Worm (Caenorhabditis elegans) whole organism, L2 larva: ENCODE results near the gene cku-80.
"Not testable (repeated sequence)": the region's sequence is repeated elsewhere in the genome, so short reads cannot be mapped to it uniquely, and the experiment has no call there.

Experiments
- C34F6.9 ChIP-seq: fragments of 150-350 bp; optimal IDR thresholded peaks from 2 replicates; lab custom pipeline; 2014; ENCODE audit warnings: missing biosample characterization, missing genetic modification characterization
- F13H6.1 ChIP-seq: sonication (generic microtip); optimal IDR thresholded peaks from 2 replicates; lab custom pipeline; 2016; ENCODE audit warnings: missing genetic modification characterization, missing compliant biosample characterization
- R02D3.7 ChIP-seq: fragments of 150-350 bp; optimal IDR thresholded peaks from 2 replicates; lab custom pipeline; 2014; ENCODE audit warnings: missing biosample characterization, missing genetic modification characterization
- Y55F3AM.14 ChIP-seq: fragments of 200-800 bp; sonication (Bioruptor generic); optimal IDR thresholded peaks from 2 replicates; lab custom pipeline; 2018; ENCODE audit warnings: mild to moderate bottlenecking, missing genetic modification characterization, missing compliant biosample characterization
- ZK546.5 ChIP-seq: sonication (generic microtip); optimal IDR thresholded peaks from 2 replicates; lab custom pipeline; 2017; ENCODE audit warnings: missing biosample characterization, missing genetic modification characterization
- alr-1 ChIP-seq: fragments of 150-350 bp; optimal IDR thresholded peaks from 2 replicates; lab custom pipeline; 2014; ENCODE audit warnings: missing biosample characterization, missing genetic modification characterization
- aly-2 ChIP-seq: fragments of 150-350 bp; optimal IDR thresholded peaks from 2 replicates; lab custom pipeline; 2014; ENCODE audit warnings: missing biosample characterization, missing genetic modification characterization
- crh-2 ChIP-seq: sonication (generic microtip); optimal IDR thresholded peaks from 2 replicates; lab custom pipeline; 2017; ENCODE audit warnings: missing biosample characterization, missing genetic modification characterization
- dmd-4 ChIP-seq: sonication (generic microtip); optimal IDR thresholded peaks from 2 replicates; lab custom pipeline; 2017; ENCODE audit warnings: missing biosample characterization, missing genetic modification characterization
- egl-27 ChIP-seq: sonication (generic microtip); optimal IDR thresholded peaks from 3 replicates; lab custom pipeline; 2017; ENCODE audit warnings: missing biosample characterization, missing genetic modification reagents, missing genetic modification characterization
- fos-1 ChIP-seq: fragments of 150-350 bp; optimal IDR thresholded peaks from 2 replicates; lab custom pipeline; 2014; ENCODE audit warnings: missing biosample characterization, missing genetic modification characterization
- gmeb-1 ChIP-seq: fragments of 150-350 bp; optimal IDR thresholded peaks from 2 replicates; lab custom pipeline; 2014; ENCODE audit warnings: missing biosample characterization, missing genetic modification characterization
- lin-11 ChIP-seq: fragments of 150-350 bp; sonication (generic microtip); optimal IDR thresholded peaks from 2 replicates; lab custom pipeline; 2014; ENCODE audit warnings: missing biosample characterization, missing genetic modification characterization, inconsistent platforms, mixed read lengths
- lin-13 ChIP-seq: fragments of 150-350 bp; optimal IDR thresholded peaks from 2 replicates; lab custom pipeline; 2014; ENCODE audit warnings: missing biosample characterization, missing genetic modification reagents, missing genetic modification characterization
- lin-39 ChIP-seq: fragments of 150-350 bp; optimal IDR thresholded peaks from 2 replicates; lab custom pipeline; 2014; ENCODE audit warnings: missing biosample characterization, missing genetic modification reagents, missing genetic modification characterization
- lsy-2 ChIP-seq, 2 experiments: fragments of 150-350 bp in 1 of 2; sonication (generic microtip) in 1 of 2; optimal IDR thresholded peaks; 2 replicates each; lab custom pipeline; 2014 to 2017; ENCODE audit warnings: missing biosample characterization in 2 of 2, missing genetic modification characterization in 2 of 2
- mab-5 ChIP-seq: fragments of 150-350 bp; optimal IDR thresholded peaks from 2 replicates; lab custom pipeline; 2014; ENCODE audit warnings: missing biosample characterization, missing genetic modification characterization
- mbf-1 ChIP-seq: sonication (generic microtip); optimal IDR thresholded peaks from 2 replicates; lab custom pipeline; 2017; ENCODE audit warnings: missing biosample characterization, missing genetic modification characterization
- nhr-11 ChIP-seq: fragments of 150-350 bp; optimal IDR thresholded peaks from 2 replicates; lab custom pipeline; 2014; ENCODE audit warnings: missing biosample characterization, missing genetic modification characterization
- nhr-129 ChIP-seq: fragments of 150-350 bp; optimal IDR thresholded peaks from 2 replicates; lab custom pipeline; 2014; ENCODE audit warnings: missing biosample characterization, missing genetic modification characterization
- nhr-21 ChIP-seq: fragments of 150-350 bp; optimal IDR thresholded peaks from 2 replicates; lab custom pipeline; 2014; ENCODE audit warnings: missing biosample characterization, missing genetic modification characterization
- nhr-23 ChIP-seq: fragments of 150-350 bp; optimal IDR thresholded peaks from 2 replicates; lab custom pipeline; 2014; ENCODE audit warnings: missing biosample characterization, missing genetic modification reagents, missing genetic modification characterization
- nhr-237 ChIP-seq: fragments of 150-350 bp; optimal IDR thresholded peaks from 2 replicates; lab custom pipeline; 2014; ENCODE audit warnings: missing biosample characterization, missing genetic modification characterization
- nhr-25 ChIP-seq: fragments of 150-350 bp; sonication (generic microtip); optimal IDR thresholded peaks from 3 replicates; lab custom pipeline; 2014; ENCODE audit warnings: missing biosample characterization, missing genetic modification characterization
- nhr-6 ChIP-seq: fragments of 150-350 bp; optimal IDR thresholded peaks from 2 replicates; lab custom pipeline; 2014; ENCODE audit warnings: missing biosample characterization, missing genetic modification characterization
- nhr-77 ChIP-seq: fragments of 150-350 bp; optimal IDR thresholded peaks from 2 replicates; lab custom pipeline; 2014; ENCODE audit warnings: missing biosample characterization, missing genetic modification characterization
- peb-1 ChIP-seq: fragments of 150-350 bp; optimal IDR thresholded peaks from 2 replicates; lab custom pipeline; 2014; ENCODE audit warnings: missing biosample characterization, missing genetic modification characterization
- skn-1 ChIP-seq: sonication (generic microtip); optimal IDR thresholded peaks from 2 replicates; lab custom pipeline; 2017; ENCODE audit warnings: missing biosample characterization, missing genetic modification characterization
- sma-3 ChIP-seq: sonication (generic microtip); optimal IDR thresholded peaks from 2 replicates; lab custom pipeline; 2016; ENCODE audit warnings: missing genetic modification reagents, missing genetic modification characterization, missing compliant biosample characterization
- sma-9 ChIP-seq, 2 experiments: fragments of 150-350 bp in 1 of 2; sonication (generic microtip) in 1 of 2; optimal IDR thresholded peaks; 2 replicates each; lab custom pipeline; 2014 to 2016; ENCODE audit warnings: missing genetic modification characterization in 2 of 2, mild to moderate bottlenecking in 1 of 2, missing biosample characterization in 1 of 2, missing compliant biosample characterization in 1 of 2, missing genetic modification reagents in 1 of 2, moderate library complexity in 1 of 2
- snpc-4 ChIP-seq: fragments of 150-350 bp; optimal IDR thresholded peaks from 2 replicates; lab custom pipeline; 2014; ENCODE audit warnings: missing biosample characterization, missing genetic modification characterization
- unc-55 ChIP-seq: fragments of 150-350 bp; sonication (generic microtip); optimal IDR thresholded peaks from 3 replicates; lab custom pipeline; 2014; ENCODE audit warnings: missing biosample characterization, missing genetic modification reagents, missing genetic modification characterization
- zag-1 ChIP-seq: fragments of 150-350 bp; optimal IDR thresholded peaks from 2 replicates; lab custom pipeline; 2014; ENCODE audit warnings: missing biosample characterization, missing genetic modification characterization
- ztf-1 ChIP-seq: fragments of 200-800 bp; sonication (Bioruptor generic); conservative IDR thresholded peaks from 2 replicates; pipeline ENCODE4 v1.3.6; 2022; ENCODE audit warnings: missing genetic modification characterization, missing compliant biosample characterization

cku-80 gene

ce11 chrIII:4414041-4414440, 5.6 kb upstream of the cku-80 start:
- TF ChIP-seq C34F6.9 (tag; lab: Kevin White, UChicago) (peak; percentile 73), lin-13 (GFP tag; lab: Kevin White, UChicago) (peak; percentile 38), crh-2 (peak; percentile 36), fos-1 (tag; lab: Kevin White, UChicago) (peak; percentile 12), lsy-2 (tag; optimal IDR thresholded peaks at IDR 0.05; lab: Kevin White, UChicago) (peak; percentile 46 to 73), nhr-129 (tag; lab: Kevin White, UChicago) (peak; percentile 32), Y55F3AM.14 (GFP tag; lab: Kevin White, UChicago) (peak; percentile 36), sma-9 (GFP tag; optimal IDR thresholded peaks at IDR 0.05; lab: Kevin White, UChicago) (peak; percentile 79), egl-27 (tag; lab: Kevin White, UChicago) (peak; percentile 13), snpc-4 (tag; lab: Kevin White, UChicago) (peak; percentile 97), gmeb-1 (tag; lab: Kevin White, UChicago) (peak; percentile 53), F13H6.1 (tag; lab: Kevin White, UChicago) (peak; percentile 45), unc-55 (GFP tag; lab: Kevin White, UChicago) (peak; percentile 69), nhr-25 (tag; lab: Kevin White, UChicago) (peak; percentile 37), nhr-21 (tag; lab: Kevin White, UChicago) (peak; percentile 17), nhr-6 (peak; percentile 16), sma-3 (peak; percentile 40)
- TF ChIP-seq sma-9 (tag; optimal IDR thresholded peaks at IDR 0.05; lab: Kevin White, UChicago), result not testable (repeated sequence)
- TF ChIP-seq, all 48 proteins: peak for 17; not testable (repeated sequence) for 31

ce11 chrIII:4415135-4415534, 4.5 kb upstream of the cku-80 start, which contains the start of gene R07E5.11:
R07E5.11 (minus strand) TSS chrIII:4415235.
- TF ChIP-seq skn-1 (tag; lab: Kevin White, UChicago), result no peak
- TF ChIP-seq sma-9 (GFP tag; optimal IDR thresholded peaks at IDR 0.05; lab: Kevin White, UChicago), result no peak
- TF ChIP-seq sma-9 (tag; optimal IDR thresholded peaks at IDR 0.05; lab: Kevin White, UChicago), result no peak
- no peak for TF ChIP-seq nhr-129 (tag; lab: Kevin White, UChicago)
- TF ChIP-seq mbf-1 (tag; lab: Kevin White, UChicago), result no peak
- TF ChIP-seq zag-1 (tag; lab: Kevin White, UChicago), result no peak

ce11 chrIII:4417956-4418355, 1.7 kb upstream of the cku-80 start, which contains the start of the genes R07E5.19 and pdcd-2:
R07E5.19 (minus strand) TSS chrIII:4418056.
pdcd-2 (minus strand) TSS chrIII:4418057.
- no peak for TF ChIP-seq lin-39 (tag; lab: Kevin White, UChicago)
- TF ChIP-seq dmd-4 (tag; lab: Kevin White, UChicago), result no peak
- no peak for TF ChIP-seq ZK546.5
- TF ChIP-seq ztf-1 (GFP tag; lab: Robert Waterston, UW), result no peak
- no peak for TF ChIP-seq nhr-23
- no peak for TF ChIP-seq crh-2
- TF ChIP-seq R02D3.7, result no peak
- TF ChIP-seq nhr-6, result no peak
- no peak for TF ChIP-seq sma-9 (GFP tag; optimal IDR thresholded peaks at IDR 0.05; lab: Kevin White, UChicago)
- no peak for TF ChIP-seq sma-9 (tag; optimal IDR thresholded peaks at IDR 0.05; lab: Kevin White, UChicago)
- no peak for TF ChIP-seq nhr-11
- no peak for TF ChIP-seq mab-5 (tag; lab: Kevin White, UChicago)
- TF ChIP-seq lin-11 (tag; lab: Kevin White, UChicago), result no peak
- TF ChIP-seq skn-1 (tag; lab: Kevin White, UChicago), result no peak
- TF ChIP-seq aly-2 (tag; lab: Kevin White, UChicago), result no peak
- TF ChIP-seq alr-1 (tag; lab: Kevin White, UChicago), result no peak
- no peak for TF ChIP-seq nhr-237 (tag; lab: Kevin White, UChicago)
- TF ChIP-seq gmeb-1 (tag; lab: Kevin White, UChicago), result no peak
- TF ChIP-seq nhr-77, result no peak
- no peak for TF ChIP-seq peb-1 (tag; lab: Kevin White, UChicago)

- TF ChIP-seq lsy-2 (tag; optimal IDR thresholded peaks at IDR 0.05; lab: Kevin White, UChicago) (peak; percentile 37 to 44), snpc-4 (tag; lab: Kevin White, UChicago) (peak; percentile 95), sma-9 (GFP tag; optimal IDR thresholded peaks at IDR 0.05; lab: Kevin White, UChicago) (peak; percentile 13)
- TF ChIP-seq sma-9 (tag; optimal IDR thresholded peaks at IDR 0.05; lab: Kevin White, UChicago), result not testable (repeated sequence)
These were observed 7.1 kb downstream of the cku-80 start for ce11 chrIII:4426711-4427218.
